Worm (Caenorhabditis elegans): Measurements from ENCODE around the gene C45B11.5.
A peak's percentile ranks its signal among the peaks of the same experiment; 100 is the strongest.

C45B11.5 gene

ce11 chrV:11075209-11076027, 33.8 kb downstream of the C45B11.5 start:
- TF ChIP-seq pes-1 (GFP tag; IDR thresholded peaks at IDR 0.05), result peak; percentile 34; the same call in 1 of the 2 replicates
- no peak for TF ChIP-seq flt-1 (GFP tag; IDR thresholded peaks at IDR 0.05)
- peak; percentile 42 for TF ChIP-seq hmg-4 (GFP tag; optimal IDR thresholded peaks at IDR 0.05)
- TF ChIP-seq aly-1 (tag; optimal IDR thresholded peaks at IDR 0.05), result peak; percentile 28

DNA sequence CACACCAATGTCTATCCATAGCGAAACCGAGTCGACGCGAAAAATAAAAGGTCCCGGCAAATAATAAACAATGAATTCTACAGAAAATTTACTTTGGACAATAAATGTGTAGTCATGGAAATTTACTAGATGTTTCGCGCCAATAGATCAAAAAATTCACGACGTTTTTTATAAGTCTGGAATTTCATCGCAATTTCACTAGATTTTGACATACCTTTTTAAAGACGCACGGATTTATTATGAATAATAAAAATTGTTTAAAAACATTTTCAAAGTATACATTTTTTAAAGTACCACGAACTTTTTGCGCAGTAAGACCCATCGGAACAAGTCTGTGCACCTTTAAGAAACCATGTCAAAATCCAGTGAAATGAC, 34.4 kb downstream of the C45B11.5 start:
- no peak for TF ChIP-seq hnd-1 (tag; optimal IDR thresholded peaks at IDR 0.05)
- no peak for TF ChIP-seq sea-1 (GFP tag; conservative IDR thresholded peaks at IDR 0.05)
- no peak for TF ChIP-seq aly-1 (tag; optimal IDR thresholded peaks at IDR 0.05)
- TF ChIP-seq hmbx-1 (tag; optimal IDR thresholded peaks at IDR 0.05), result no peak
- TF ChIP-seq pes-1 (GFP tag; IDR thresholded peaks at IDR 0.05), result no peak
- no peak for TF ChIP-seq tbx-37 (GFP tag; conservative IDR thresholded peaks at IDR 0.05)
- TF ChIP-seq ets-7 (tag; optimal IDR thresholded peaks at IDR 0.05), result no peak
- no peak for TF ChIP-seq ceh-36 (tag; optimal IDR thresholded peaks at IDR 0.05)
- TF ChIP-seq ama-1 (optimal IDR thresholded peaks at IDR 0.05), result no peak
- no peak for TF ChIP-seq hmg-4 (GFP tag; optimal IDR thresholded peaks at IDR 0.05)

ce11 chrV:11076403-11076802, 34.8 kb downstream of the C45B11.5 start:
- TF ChIP-seq tbx-37 (GFP tag; conservative IDR thresholded peaks at IDR 0.05) (no peak), tbx-11 (GFP tag; IDR thresholded peaks at IDR 0.05) (no peak), aly-1 (tag; optimal IDR thresholded peaks at IDR 0.05) (no peak), B0310.2 (tag; optimal IDR thresholded peaks at IDR 0.05) (no peak), ceh-13 (GFP tag; optimal IDR thresholded peaks at IDR 0.05) (no peak)

ce11 chrV:11078104-11078724, 36.6 kb downstream of the C45B11.5 start, which contains the start of gene act-2:
Gene act-2 (minus strand): TSS chrV:11078154.
- TF ChIP-seq tra-4 (tag; optimal IDR thresholded peaks at IDR 0.05) (no peak), B0310.2 (tag; optimal IDR thresholded peaks at IDR 0.05) (peak; percentile 38)

ce11 chrV:11078874-11079273, 37.3 kb downstream of the C45B11.5 start:
- TF ChIP-seq B0310.2 (tag; optimal IDR thresholded peaks at IDR 0.05) (no peak), sea-1 (GFP tag; conservative IDR thresholded peaks at IDR 0.05) (no peak), pes-1 (GFP tag; IDR thresholded peaks at IDR 0.05) (no peak), scrt-1 (GFP tag; IDR thresholded peaks at IDR 0.05) (no peak), ceh-36 (tag; optimal IDR thresholded peaks at IDR 0.05) (no peak)

ce11 chrV:11080345-11081102, 38.9 kb downstream of the C45B11.5 start, which contains the start of gene act-1:
Gene act-1 (plus strand): TSS chrV:11081052.
- no peak for TF ChIP-seq hmbx-1 (tag; optimal IDR thresholded peaks at IDR 0.05)
- no peak for TF ChIP-seq scrt-1 (GFP tag; IDR thresholded peaks at IDR 0.05)
- peak; percentile 10; the same call in 1 of the 2 replicates for TF ChIP-seq pes-1 (GFP tag; IDR thresholded peaks at IDR 0.05)
- no peak for TF ChIP-seq tbx-37 (GFP tag; conservative IDR thresholded peaks at IDR 0.05)
- TF ChIP-seq F13C5.2 (tag; optimal IDR thresholded peaks at IDR 0.05), result peak; percentile 26
- TF ChIP-seq ceh-13 (GFP tag; optimal IDR thresholded peaks at IDR 0.05), result no peak
- TF ChIP-seq aly-1 (tag; optimal IDR thresholded peaks at IDR 0.05), result no peak
- TF ChIP-seq tbx-11 (GFP tag; IDR thresholded peaks at IDR 0.05), result no peak
- no peak for TF ChIP-seq ets-7 (tag; optimal IDR thresholded peaks at IDR 0.05)
- TF ChIP-seq hmg-4 (GFP tag; optimal IDR thresholded peaks at IDR 0.05), result peak; percentile 73
- no peak for TF ChIP-seq ama-1 (optimal IDR thresholded peaks at IDR 0.05)
- 0 out of 2 replicates have a peak, but pooled peaks have one; percentile 37 for TF ChIP-seq flt-1 (GFP tag; IDR thresholded peaks at IDR 0.05)

ce11 chrV:11082475-11082874, 40.9 kb downstream of the C45B11.5 start:
- TF ChIP-seq tbx-11 (GFP tag; IDR thresholded peaks at IDR 0.05) (no peak), hmbx-1 (tag; optimal IDR thresholded peaks at IDR 0.05) (no peak), ceh-36 (tag; optimal IDR thresholded peaks at IDR 0.05) (no peak), pes-1 (GFP tag; IDR thresholded peaks at IDR 0.05) (no peak), B0310.2 (tag; optimal IDR thresholded peaks at IDR 0.05) (no peak), sea-1 (GFP tag; conservative IDR thresholded peaks at IDR 0.05) (no peak), tra-4 (tag; optimal IDR thresholded peaks at IDR 0.05) (no peak), scrt-1 (GFP tag; IDR thresholded peaks at IDR 0.05) (no peak), hmg-4 (GFP tag; optimal IDR thresholded peaks at IDR 0.05) (no peak), tbx-37 (GFP tag; conservative IDR thresholded peaks at IDR 0.05) (no peak), F13C5.2 (tag; optimal IDR thresholded peaks at IDR 0.05) (no peak)

DNA sequence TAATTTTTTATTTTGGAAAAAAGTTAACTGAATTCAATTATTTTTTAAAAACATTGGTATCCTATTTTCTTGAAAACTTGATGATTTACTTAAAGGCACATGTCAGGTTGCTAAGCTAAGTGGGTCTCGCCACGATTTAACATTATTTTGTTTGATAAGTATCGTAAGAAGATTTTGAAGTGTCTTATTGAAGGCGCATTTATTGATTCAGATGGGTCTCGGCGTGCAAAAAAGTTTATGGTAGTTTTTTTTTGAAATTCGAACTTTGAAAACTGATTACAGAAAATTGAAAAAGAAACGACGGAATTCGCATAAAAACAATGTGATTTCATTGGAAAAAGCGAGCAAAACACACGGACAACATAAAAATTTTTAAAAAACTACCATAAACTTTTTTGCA, 41.4 kb downstream of the C45B11.5 start:
- no peak for TF ChIP-seq tra-4 (tag; optimal IDR thresholded peaks at IDR 0.05)
- no peak for TF ChIP-seq hmg-4 (GFP tag; optimal IDR thresholded peaks at IDR 0.05)
- no peak for TF ChIP-seq F13C5.2 (tag; optimal IDR thresholded peaks at IDR 0.05)
- TF ChIP-seq B0310.2 (tag; optimal IDR thresholded peaks at IDR 0.05), result no peak
- TF ChIP-seq ceh-13 (GFP tag; optimal IDR thresholded peaks at IDR 0.05), result no peak
- TF ChIP-seq ceh-36 (tag; optimal IDR thresholded peaks at IDR 0.05), result no peak
- no peak for TF ChIP-seq scrt-1 (GFP tag; IDR thresholded peaks at IDR 0.05)
- no peak for TF ChIP-seq tbx-37 (GFP tag; conservative IDR thresholded peaks at IDR 0.05)
- TF ChIP-seq pes-1 (GFP tag; IDR thresholded peaks at IDR 0.05), result no peak
- TF ChIP-seq tbx-11 (GFP tag; IDR thresholded peaks at IDR 0.05), result no peak
- TF ChIP-seq flt-1 (GFP tag; IDR thresholded peaks at IDR 0.05), result no peak
- TF ChIP-seq ama-1 (optimal IDR thresholded peaks at IDR 0.05), result no peak
- no peak for TF ChIP-seq hnd-1 (tag; optimal IDR thresholded peaks at IDR 0.05)
- no peak for TF ChIP-seq sea-1 (GFP tag; conservative IDR thresholded peaks at IDR 0.05)
- TF ChIP-seq hmbx-1 (tag; optimal IDR thresholded peaks at IDR 0.05), result no peak
- no peak for TF ChIP-seq ets-7 (tag; optimal IDR thresholded peaks at IDR 0.05)
- no peak for TF ChIP-seq aly-1 (tag; optimal IDR thresholded peaks at IDR 0.05)

Data from whole organism, early embryonic.